Fruit fly (Drosophila melanogaster) S2 (cell line): ENCODE measurements around the gene eIF4E6.

Experiments used
- CG8478 ChIP-seq: fragments of >200 bp; optimal IDR thresholded peaks from 2 replicates; lab custom pipeline; 2018
- CTCF ChIP-seq, 2 experiments: fragments of >200 bp; optimal IDR thresholded peaks; 2 replicates each; lab custom pipeline; 2018

DNA sequence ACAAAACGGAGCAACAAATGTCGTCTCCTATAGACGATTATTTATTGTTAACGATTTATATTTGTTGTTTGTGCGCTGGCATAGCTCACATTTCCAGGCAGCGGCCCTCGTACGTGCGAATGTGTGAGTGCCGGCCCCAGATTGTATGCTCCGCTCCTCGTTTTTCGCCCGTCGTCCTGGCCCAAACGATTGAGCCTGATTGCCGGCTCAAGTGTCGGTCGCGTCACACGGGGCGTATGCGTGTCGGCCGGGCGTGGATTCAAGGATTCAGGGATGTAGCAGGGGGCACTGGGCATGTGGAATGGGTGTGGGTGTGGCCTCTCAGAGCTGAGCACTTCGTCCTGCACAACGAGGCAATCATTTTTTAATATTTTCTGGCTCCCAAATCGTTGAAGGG is 21.4 kb downstream of the eIF4E6 start:
- no peak for TF ChIP-seq CTCF (optimal IDR thresholded peaks at IDR 0.05; lab: Kevin White, UChicago)
- TF ChIP-seq CG8478 (lab: Kevin White, UChicago) = no peak
